Fruit fly (Drosophila melanogaster) whole organism, prepupa: ENCODE data around the gene CG3430.

Experiments used
- CG1621 ChIP-seq: fragments of 200-800 bp; sonication (Bioruptor generic); optimal IDR thresholded peaks from 3 replicates; lab custom pipeline; 2018; ENCODE audit warnings: missing biosample characterization, mild to moderate bottlenecking, missing genetic modification characterization
- CG16779 ChIP-seq: fragments of 200-800 bp; sonication (Bioruptor generic); optimal IDR thresholded peaks from 3 replicates; lab custom pipeline; 2017; ENCODE audit warnings: missing biosample characterization, mild to moderate bottlenecking, missing genetic modification characterization
- CG7368 ChIP-seq: fragments of 200-800 bp; sonication (Bioruptor generic); optimal IDR thresholded peaks from 3 replicates; lab custom pipeline; 2016; ENCODE audit warnings: missing biosample characterization, missing genetic modification characterization
- Hr38 ChIP-seq: sonication (Bioruptor generic); optimal IDR thresholded peaks from 2 replicates; lab custom pipeline; 2016; ENCODE audit warnings: missing biosample characterization, missing genetic modification characterization
- Hr39 ChIP-seq: fragments of 200-800 bp; sonication (Bioruptor generic); optimal IDR thresholded peaks from 2 replicates; lab custom pipeline; 2016; ENCODE audit warnings: missing biosample characterization, missing genetic modification characterization
- OdsH ChIP-seq: fragments of 200-800 bp; sonication (Bioruptor generic); optimal IDR thresholded peaks from 3 replicates; lab custom pipeline; 2016; ENCODE audit warnings: missing biosample characterization, missing genetic modification characterization
- Sox102F ChIP-seq: fragments of 200-800 bp; sonication (Bioruptor generic); optimal IDR thresholded peaks from 2 replicates; lab custom pipeline; 2016; ENCODE audit warnings: missing biosample characterization, mild to moderate bottlenecking, missing genetic modification characterization
- acj6 ChIP-seq: fragments of 200-800 bp; sonication (Bioruptor generic); optimal IDR thresholded peaks from 3 replicates; lab custom pipeline; 2016; ENCODE audit warnings: missing biosample characterization, missing genetic modification characterization

- TF ChIP-seq CG7368: no peak
- no peak for TF ChIP-seq acj6 (GFP tag; lab: Kevin White, UChicago)
- TF ChIP-seq CG1621: no peak
- TF ChIP-seq Hr38 (GFP tag; lab: Kevin White, UChicago): no peak
- TF ChIP-seq CG16779 (tag; lab: Kevin White, UChicago): no peak
- TF ChIP-seq OdsH (GFP tag; lab: Kevin White, UChicago): no peak
- no peak for TF ChIP-seq Sox102F (GFP tag; lab: Kevin White, UChicago)
- TF ChIP-seq Hr39 (GFP tag; lab: Kevin White, UChicago): peak; percentile 9
Observed at dm6 chr2L:6948540-6948942, 8.3 kb upstream of the CG3430 start, which contains the start of gene ihog.
